Worm (Caenorhabditis elegans) whole organism, young adult: Measurements from ENCODE around the gene rho-1.

Source experiments
- F57A8.1 ChIP-seq: fragments of 200-800 bp; sonication (Bioruptor generic); optimal IDR thresholded peaks from 2 replicates; lab custom pipeline; 2018; ENCODE audit warnings: mild to moderate bottlenecking, missing genetic modification characterization, moderate library complexity, missing compliant biosample characterization
- K11D2.4 ChIP-seq: fragments of 200-800 bp; sonication (Bioruptor generic); IDR thresholded peaks from 2 replicates; pipeline ENCODE4 v1.3.6; 2022; ENCODE audit warnings: missing genetic modification reagents, missing genetic modification characterization, missing compliant biosample characterization
- Y79H2A.3 ChIP-seq: fragments of 200-800 bp; sonication (Bioruptor generic); conservative IDR thresholded peaks from 2 replicates; pipeline ENCODE4 v1.3.6; 2022; ENCODE audit warnings: missing genetic modification reagents, missing genetic modification characterization, missing compliant biosample characterization
- aptf-2 ChIP-seq: fragments of 200-800 bp; sonication (Bioruptor generic); conservative IDR thresholded peaks from 2 replicates; pipeline ENCODE4 v1.3.6; 2022; ENCODE audit warnings: missing genetic modification reagents, missing genetic modification characterization, missing compliant biosample characterization
- ceh-27 ChIP-seq: fragments of 200-800 bp; sonication (Bioruptor generic); optimal IDR thresholded peaks from 2 replicates; lab custom pipeline; 2018; ENCODE audit warnings: mild to moderate bottlenecking, missing genetic modification characterization, moderate library complexity, missing compliant biosample characterization
- dpl-1 ChIP-seq: fragments of 150-350 bp; optimal IDR thresholded peaks from 2 replicates; lab custom pipeline; 2014; ENCODE audit warnings: missing biosample characterization, missing genetic modification reagents, missing genetic modification characterization
- ets-4 ChIP-seq: fragments of 200-800 bp; sonication (Bioruptor generic); optimal IDR thresholded peaks from 2 replicates; lab custom pipeline; 2018; ENCODE audit warnings: mild to moderate bottlenecking, missing genetic modification characterization, missing compliant biosample characterization
- lag-1 ChIP-seq: fragments of 200-800 bp; sonication (Bioruptor generic); IDR thresholded peaks from 2 replicates; pipeline ENCODE4 v1.3.6; 2022; ENCODE audit warnings: missing genetic modification reagents, missing genetic modification characterization, missing compliant biosample characterization
- mcd-1 ChIP-seq: fragments of 200-800 bp; sonication (Bioruptor generic); IDR thresholded peaks from 2 replicates; pipeline ENCODE4 v1.3.6; 2022; ENCODE audit warnings: missing genetic modification reagents, missing genetic modification characterization, missing compliant biosample characterization
- nhr-27 ChIP-seq: fragments of 200-800 bp; sonication (Bioruptor generic); optimal IDR thresholded peaks from 2 replicates; lab custom pipeline; 2018; ENCODE audit warnings: mild to moderate bottlenecking, missing genetic modification characterization, moderate library complexity, missing compliant biosample characterization
- snpc-4 ChIP-seq, 5 experiments: fragments of 150-350 bp in 1 of 5; sonication (generic microtip) in 4 of 5; optimal IDR thresholded peaks; 2 replicates each; lab custom pipeline; 2014 to 2018; ENCODE audit warnings: missing genetic modification characterization in 5 of 5, missing biosample characterization in 3 of 5, antibody characterized with exemption in 2 of 5, mild to moderate bottlenecking in 2 of 5, missing compliant biosample characterization in 2 of 5, missing genotype in 2 of 5, moderate library complexity in 2 of 5, missing genetic modification reagents in 1 of 5
- unc-62 ChIP-seq: fragments of 150-350 bp; optimal IDR thresholded peaks from 2 replicates; lab custom pipeline; 2014; ENCODE audit warnings: missing biosample characterization, missing genetic modification reagents, missing genetic modification characterization

DNA sequence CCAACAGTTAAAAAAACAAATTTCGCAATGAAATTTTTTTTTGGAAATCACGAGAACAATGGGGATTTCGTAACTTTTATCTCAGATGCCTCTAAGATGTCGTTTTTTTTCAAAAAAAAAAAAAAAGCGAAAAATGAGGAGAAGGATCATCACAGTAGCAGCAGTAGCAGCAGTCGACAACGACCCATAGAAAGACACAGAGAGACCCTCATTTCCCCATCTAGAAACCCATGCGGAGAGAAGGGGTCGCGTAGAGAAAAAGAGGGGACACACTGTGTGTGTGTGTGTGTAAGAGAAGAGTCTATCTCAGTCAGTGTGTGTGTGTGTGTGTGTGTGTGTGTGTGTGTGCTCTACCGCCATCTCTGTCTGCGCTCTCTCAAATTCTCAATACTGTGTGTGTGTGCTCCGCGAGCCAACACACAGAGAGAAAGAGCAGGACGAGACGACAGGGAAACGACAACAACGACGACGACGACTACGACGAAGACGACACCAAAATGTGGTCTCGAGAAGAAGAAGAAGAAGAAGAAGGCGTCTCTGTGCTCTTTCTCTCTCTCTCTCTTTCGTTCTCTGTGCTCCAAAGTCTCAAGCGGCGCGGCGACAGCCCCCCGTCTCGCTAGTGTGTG is 2.7 kb upstream of the rho-1 start:
- no peak for TF ChIP-seq ets-4
- no peak for TF ChIP-seq Y79H2A.3 (GFP tag; lab: Robert Waterston, UW)
- TF ChIP-seq aptf-2 (GFP tag; lab: Robert Waterston, UW): no peak
- no peak for TF ChIP-seq lag-1 (GFP tag; lab: Robert Waterston, UW)
- no peak for TF ChIP-seq unc-62
- no peak for TF ChIP-seq nhr-27 (tag; lab: Kevin White, UChicago)
- no peak; the same call in 1 of the 2 replicates for TF ChIP-seq mcd-1 (GFP tag; lab: Robert Waterston, UW)
- peak; percentile 51 for TF ChIP-seq ceh-27
- TF ChIP-seq snpc-4 (GFP tag; optimal IDR thresholded peaks at IDR 0.05; lab: Kevin White, UChicago): no peak
- peak in 1 of 4 experiments; percentile 3 for TF ChIP-seq snpc-4 (tag; optimal IDR thresholded peaks at IDR 0.05; lab: Kevin White, UChicago)
- TF ChIP-seq dpl-1 (GFP tag; lab: Kevin White, UChicago): no peak
- TF ChIP-seq F57A8.1: no peak
- TF ChIP-seq K11D2.4 (GFP tag; lab: Robert Waterston, UW): 0 out of 2 replicates have a peak, but pooled peaks have one; percentile 43
